Worm (Caenorhabditis elegans): ENCODE measurements around the gene C50E3.6.

DNA sequence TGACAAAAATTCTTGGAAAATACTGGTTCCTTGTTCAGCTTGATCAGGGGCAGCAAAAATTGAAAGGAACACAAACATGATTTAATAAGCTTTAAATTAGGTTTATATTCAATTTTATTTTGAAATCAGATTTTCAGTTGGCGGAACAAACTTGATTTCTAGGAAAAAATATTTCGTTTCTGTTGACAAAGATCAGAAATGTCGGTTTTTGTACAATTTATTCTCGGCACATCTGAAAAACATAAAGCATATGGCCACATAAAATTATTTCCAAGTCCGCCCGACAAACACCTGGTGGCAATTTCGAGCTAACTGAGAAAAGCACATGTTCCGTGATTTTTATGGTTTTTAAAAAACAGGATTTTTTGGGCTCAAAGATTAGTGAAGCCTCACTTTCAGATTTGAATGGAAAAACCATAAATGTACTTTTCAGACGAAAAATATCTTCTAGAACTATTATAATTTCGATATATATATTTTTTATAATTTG, 36.4 kb downstream of the C50E3.6 start, which contains the start of gene ttr-10:
- TF ChIP-seq mab-5 (tag; optimal IDR thresholded peaks at IDR 0.05), result no peak
- TF ChIP-seq lin-39 (tag; optimal IDR thresholded peaks at IDR 0.05), result no peak
- no peak for TF ChIP-seq R02D3.7 (tag; optimal IDR thresholded peaks at IDR 0.05)
- no peak for TF ChIP-seq sma-3 (GFP tag; optimal IDR thresholded peaks at IDR 0.05)
- no peak for TF ChIP-seq unc-39 (tag; optimal IDR thresholded peaks at IDR 0.05)
- no peak for TF ChIP-seq fos-1 (tag; optimal IDR thresholded peaks at IDR 0.05)
- TF ChIP-seq dmd-4 (tag; optimal IDR thresholded peaks at IDR 0.05), result no peak
- TF ChIP-seq nhr-11 (tag; optimal IDR thresholded peaks at IDR 0.05), result no peak
- TF ChIP-seq mdl-1 (tag; optimal IDR thresholded peaks at IDR 0.05), result no peak

All from whole organism, L2 larva.